Fruit fly (Drosophila melanogaster) S2 (cell line): ENCODE data around the gene PGRP-LE.

Source experiments
- CG8478 ChIP-seq: fragments of >200 bp; optimal IDR thresholded peaks from 2 replicates; lab custom pipeline; 2018
- CTCF ChIP-seq, 2 experiments: fragments of >200 bp; optimal IDR thresholded peaks; 2 replicates each; lab custom pipeline; 2018

DNA sequence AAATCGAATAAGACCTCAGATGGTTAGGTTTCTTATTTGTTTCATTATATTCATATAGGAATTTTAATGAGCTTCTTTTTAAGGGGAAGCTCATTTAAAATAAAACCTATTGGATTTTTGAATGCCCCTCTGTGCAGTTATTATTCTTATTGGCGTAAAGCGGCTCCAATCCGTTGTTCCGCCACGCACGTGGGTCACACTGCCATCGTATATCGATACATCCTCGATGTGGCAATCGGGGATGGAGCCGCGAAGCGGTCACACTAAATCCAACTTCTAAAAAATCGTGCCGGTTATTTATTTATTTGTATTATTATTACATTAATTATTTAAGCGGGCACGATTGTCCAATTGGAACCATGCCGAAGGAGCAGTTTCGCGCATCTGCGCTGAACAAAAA, 41.0 kb downstream of the PGRP-LE start, which contains the start of gene Polr3A:
- TF ChIP-seq CTCF (optimal IDR thresholded peaks at IDR 0.05; lab: Kevin White, UChicago) (no peak), CG8478 (lab: Kevin White, UChicago) (no peak)
